Fruit fly (Drosophila melanogaster): ENCODE results near the gene CG32591.
A peak's percentile ranks its signal among the peaks of the same experiment; 100 is the strongest.

The CG32591 gene

dm6 chrX:14952097-14952844 lies 23.5 kb upstream of the CG32591 start (continued):
- TF ChIP-seq lab (GFP tag; optimal IDR thresholded peaks at IDR 0.05) (no peak), lbe (GFP tag; optimal IDR thresholded peaks at IDR 0.05) (peak; percentile 32), CG8478 (optimal IDR thresholded peaks at IDR 0.05) (no peak), CG4328 (GFP tag; optimal IDR thresholded peaks at IDR 0.05) (no peak), Pdp1 (GFP tag; optimal IDR thresholded peaks at IDR 0.05) (peak in 1 of 2 experiments; percentile 69), Asciz (GFP tag; optimal IDR thresholded peaks at IDR 0.05) (peak; percentile 49), Dll (GFP tag; IDR thresholded peaks at IDR 0.05; ENCODE audit: partially characterized antibody) (no peak), run (tag; optimal IDR thresholded peaks at IDR 0.05) (peak; percentile 39), stc (GFP tag; IDR thresholded peaks at IDR 0.05) (no peak; the same call in 1 of the 2 replicates), sisA (GFP tag; IDR thresholded peaks at IDR 0.05) (0 out of 2 replicates have a peak, but pooled peaks have one; percentile 25), CG6689 (GFP tag; IDR thresholded peaks at IDR 0.05) (peak; percentile 37), CG14441 (GFP tag; IDR thresholded peaks at IDR 0.05) (peak; percentile 46), bsh (GFP tag; optimal IDR thresholded peaks at IDR 0.05) (peak; percentile 20 to 76), Bteb2 (GFP tag; optimal IDR thresholded peaks at IDR 0.05) (no peak), crol (GFP tag; IDR thresholded peaks at IDR 0.05) (peak; percentile 30; the same call in 1 of the 2 replicates), CG5245 (GFP tag; optimal IDR thresholded peaks at IDR 0.05) (peak; percentile 10), CG13123 (GFP tag; optimal IDR thresholded peaks at IDR 0.05) (peak; percentile 8), CG11696 (GFP tag; IDR thresholded peaks at IDR 0.05) (peak; percentile 85), CG12769 (tag; optimal IDR thresholded peaks at IDR 0.05) (peak; percentile 26), CG8388 (GFP tag; optimal IDR thresholded peaks at IDR 0.05) (peak; percentile 77), CG14710 (tag; optimal IDR thresholded peaks at IDR 0.05) (peak; percentile 49), Kr (GFP tag; optimal IDR thresholded peaks at IDR 0.05) (no peak), CG12071 (GFP tag; optimal IDR thresholded peaks at IDR 0.05) (no peak), CG18599 (GFP tag; optimal IDR thresholded peaks at IDR 0.05) (no peak), MTF-1 (GFP tag; optimal IDR thresholded peaks at IDR 0.05; ENCODE audit: borderline replicate concordance) (no peak), insv (GFP tag; optimal IDR thresholded peaks at IDR 0.05) (no peak), TFAM (GFP tag; optimal IDR thresholded peaks at IDR 0.05) (no peak), fu2 (GFP tag; optimal IDR thresholded peaks at IDR 0.05) (no peak), her (GFP tag; optimal IDR thresholded peaks at IDR 0.05) (no peak), CG17359 (tag; optimal IDR thresholded peaks at IDR 0.05) (peak; percentile 72), CG6272 (GFP tag; IDR thresholded peaks at IDR 0.05) (0 out of 2 replicates have a peak, but pooled peaks have one; percentile 33), Gug (GFP tag; IDR thresholded peaks at IDR 0.05) (peak; percentile 6; the same call in 2 of the 4 replicates), Spps (tag; optimal IDR thresholded peaks at IDR 0.05) (peak; percentile 38), sob (GFP tag; IDR thresholded peaks at IDR 0.05) (no peak), YL-1 (GFP tag; optimal IDR thresholded peaks at IDR 0.05) (no peak), CG34422 (GFP tag; IDR thresholded peaks at IDR 0.05) (no peak), fd96Cb (tag; optimal IDR thresholded peaks at IDR 0.05) (peak; percentile 54), Fer2 (tag; optimal IDR thresholded peaks at IDR 0.05) (no peak), CG14050 (GFP tag; IDR thresholded peaks at IDR 0.05) (no peak), CG18011 (GFP tag; optimal IDR thresholded peaks at IDR 0.05) (no peak), CG14965 (GFP tag; optimal IDR thresholded peaks at IDR 0.05; ENCODE audit: borderline replicate concordance) (no peak), Atf-2 (GFP tag; optimal IDR thresholded peaks at IDR 0.05) (peak; percentile 19), wdn (GFP tag; IDR thresholded peaks at IDR 0.05) (no peak), caup (GFP tag; optimal IDR thresholded peaks at IDR 0.05; ENCODE audit: severe bottlenecking) (no peak), NfI (GFP tag; optimal IDR thresholded peaks at IDR 0.05) (peak; percentile 15), az2 (GFP tag; optimal IDR thresholded peaks at IDR 0.05) (peak; percentile 62), exex (tag; optimal IDR thresholded peaks at IDR 0.05) (no peak), CG1233 (GFP tag; optimal IDR thresholded peaks at IDR 0.05) (peak; percentile 5)
